Fruit fly (Drosophila melanogaster) whole organism, embryonic: ENCODE data around the gene CG12206.

Experiments
- Ada2b ChIP-seq: fragments of 200-800 bp; sonication (Bioruptor generic); IDR thresholded peaks from 2 replicates; pipeline ENCODE4 v1.3.6; 2022; ENCODE audit warnings: missing biosample characterization, missing genetic modification characterization
- Atf-2 ChIP-seq: fragments of 200-800 bp; sonication (Bioruptor generic); optimal IDR thresholded peaks from 2 replicates; lab custom pipeline; 2016; ENCODE audit warnings: missing biosample characterization, missing genetic modification characterization
- Awh ChIP-seq: fragments of 200-800 bp; sonication (Bioruptor generic); IDR thresholded peaks from 2 replicates; pipeline ENCODE4, ENCODE4 v1.3.6; 2022; ENCODE audit warnings: missing biosample characterization, missing genetic modification characterization
- CG10321 ChIP-seq: fragments of 200-800 bp; sonication (Bioruptor generic); IDR thresholded peaks from 2 replicates; pipeline ENCODE4 v1.3.6; 2022; ENCODE audit warnings: missing biosample characterization, missing genetic modification characterization
- CG12942 ChIP-seq: fragments of 200-800 bp; sonication (Bioruptor generic); optimal IDR thresholded peaks from 3 replicates; lab custom pipeline; 2016; ENCODE audit warnings: missing biosample characterization, missing genetic modification characterization
- CG13287 ChIP-seq: fragments of 200-800 bp; sonication (Bioruptor generic); IDR thresholded peaks from 2 replicates; pipeline ENCODE4 v1.3.6; 2022; ENCODE audit warnings: missing biosample characterization, missing genetic modification characterization; ENCODE audit not compliant: partially characterized antibody
- CG13775 ChIP-seq: fragments of 200-800 bp; sonication (Bioruptor generic); optimal IDR thresholded peaks from 3 replicates; lab custom pipeline; 2017; ENCODE audit warnings: missing biosample characterization, mild to moderate bottlenecking, missing genetic modification characterization
- CG14014 ChIP-seq: fragments of 200-800 bp; sonication (Bioruptor generic); IDR thresholded peaks from 2 replicates; pipeline ENCODE4 v1.3.6; 2022; ENCODE audit warnings: missing biosample characterization, missing genetic modification characterization
- CG15011 ChIP-seq: fragments of 200-800 bp; sonication (Bioruptor generic); optimal IDR thresholded peaks from 3 replicates; lab custom pipeline; 2018; ENCODE audit warnings: missing biosample characterization, mild to moderate bottlenecking, missing genetic modification characterization
- CG15514 ChIP-seq: fragments of 200-800 bp; sonication (Bioruptor generic); optimal IDR thresholded peaks from 3 replicates; lab custom pipeline; 2017; ENCODE audit warnings: missing biosample characterization, missing genetic modification characterization, mild to moderate bottlenecking, moderate library complexity, missing genetic modification reagents
- CG15696 ChIP-seq: fragments of 200-800 bp; sonication (Bioruptor generic); optimal IDR thresholded peaks from 2 replicates; lab custom pipeline; 2019; ENCODE audit warnings: missing biosample characterization, mild to moderate bottlenecking, missing genetic modification characterization, moderate library complexity
- CG17829 ChIP-seq: fragments of 200-800 bp; optimal IDR thresholded peaks from 2 replicates; lab custom pipeline; 2019; ENCODE audit warnings: missing biosample characterization, mild to moderate bottlenecking, missing genetic modification characterization, moderate library complexity
- CG18262 ChIP-seq: fragments of 200-800 bp; optimal IDR thresholded peaks from 3 replicates; lab custom pipeline; 2019; ENCODE audit warnings: missing biosample characterization, mild to moderate bottlenecking, missing genetic modification characterization, moderate library complexity
- CG2202 ChIP-seq: fragments of 200-800 bp; sonication (Bioruptor generic); optimal IDR thresholded peaks from 2 replicates; lab custom pipeline; 2018; ENCODE audit warnings: missing biosample characterization, mild to moderate bottlenecking, missing genetic modification characterization
- CG30403 ChIP-seq: fragments of 200-800 bp; sonication (Bioruptor generic); optimal IDR thresholded peaks from 3 replicates; lab custom pipeline; 2016; ENCODE audit warnings: missing biosample characterization, missing genetic modification characterization
- CG32767 ChIP-seq: fragments of 200-800 bp; sonication (Bioruptor generic); IDR thresholded peaks from 2 replicates; pipeline ENCODE4 v1.3.6; 2022; ENCODE audit warnings: missing biosample characterization, missing genetic modification characterization
- CG33213 ChIP-seq: fragments of 200-800 bp; sonication (Bioruptor generic); optimal IDR thresholded peaks from 3 replicates; lab custom pipeline; 2016; ENCODE audit warnings: missing biosample characterization, missing genetic modification characterization
- CG3407 ChIP-seq: fragments of 200-800 bp; sonication (Bioruptor generic); optimal IDR thresholded peaks from 2 replicates; lab custom pipeline; 2018; ENCODE audit warnings: missing biosample characterization, mild to moderate bottlenecking, missing genetic modification characterization
- CG3838 ChIP-seq: fragments of 200-800 bp; sonication (Bioruptor generic); optimal IDR thresholded peaks from 3 replicates; lab custom pipeline; 2016; ENCODE audit warnings: missing biosample characterization, missing genetic modification characterization
- CG3847 ChIP-seq: fragments of 200-800 bp; sonication (Bioruptor generic); IDR thresholded peaks from 2 replicates; pipeline ENCODE4 v1.3.6; 2022; ENCODE audit warnings: missing biosample characterization, missing genetic modification characterization
- CG3995 ChIP-seq: fragments of 200-800 bp; sonication (Bioruptor generic); optimal IDR thresholded peaks from 3 replicates; lab custom pipeline; 2016; ENCODE audit warnings: missing biosample characterization, missing genetic modification characterization
- CG6272 ChIP-seq: fragments of 200-800 bp; sonication (Bioruptor generic); IDR thresholded peaks from 2 replicates; pipeline ENCODE4 v1.3.6; 2022; ENCODE audit warnings: missing biosample characterization, missing genetic modification characterization
- CG6654 ChIP-seq: fragments of 200-800 bp; sonication (Bioruptor generic); optimal IDR thresholded peaks from 2 replicates; lab custom pipeline; 2017; ENCODE audit warnings: missing biosample characterization, mild to moderate bottlenecking, missing genetic modification characterization
- CG7745 ChIP-seq: fragments of 200-800 bp; sonication (Bioruptor generic); optimal IDR thresholded peaks from 2 replicates; lab custom pipeline; 2018; ENCODE audit warnings: missing biosample characterization, mild to moderate bottlenecking, missing genetic modification characterization, moderate library complexity
- CG9609 ChIP-seq: fragments of 200-800 bp; sonication (Bioruptor generic); optimal IDR thresholded peaks from 3 replicates; lab custom pipeline; 2016; ENCODE audit warnings: missing biosample characterization, missing genetic modification characterization
- CG9876 ChIP-seq: fragments of 200-800 bp; sonication (Bioruptor generic); optimal IDR thresholded peaks from 2 replicates; lab custom pipeline; 2016; ENCODE audit warnings: missing biosample characterization, missing genetic modification characterization
- CHES-1-like ChIP-seq: fragments of 200-800 bp; sonication (Bioruptor generic); optimal IDR thresholded peaks from 2 replicates; lab custom pipeline; 2016; ENCODE audit warnings: missing biosample characterization, missing genetic modification characterization
- Deaf1 ChIP-seq: fragments of 200-800 bp; optimal IDR thresholded peaks from 3 replicates; lab custom pipeline; 2019; ENCODE audit warnings: missing biosample characterization, mild to moderate bottlenecking, missing genetic modification characterization, moderate library complexity
- Gsc ChIP-seq: fragments of 200-800 bp; sonication (Bioruptor generic); IDR thresholded peaks from 2 replicates; pipeline ENCODE4 v1.3.6; 2022; ENCODE audit warnings: missing biosample characterization, missing genetic modification characterization
- Lhr ChIP-seq: fragments of 200-800 bp; sonication (Bioruptor generic); optimal IDR thresholded peaks from 3 replicates; lab custom pipeline; 2017; ENCODE audit warnings: mild to moderate bottlenecking, missing biosample characterization, missing genetic modification reagents, missing genetic modification characterization
- MBD-R2 ChIP-seq: fragments of 200-800 bp; sonication (Bioruptor generic); IDR thresholded peaks from 2 replicates; pipeline ENCODE4 v1.3.6; 2022; ENCODE audit warnings: missing biosample characterization, missing genetic modification characterization
- Myb ChIP-seq: fragments of 200-800 bp; sonication (Bioruptor generic); optimal IDR thresholded peaks from 2 replicates; lab custom pipeline; 2016; ENCODE audit warnings: missing biosample characterization, missing genetic modification characterization
- Nf-YC ChIP-seq: fragments of 200-800 bp; optimal IDR thresholded peaks from 3 replicates; lab custom pipeline; 2019; ENCODE audit warnings: missing biosample characterization, mild to moderate bottlenecking, missing genetic modification characterization, moderate library complexity
- amos ChIP-seq: fragments of 200-800 bp; sonication (Bioruptor generic); IDR thresholded peaks from 2 replicates; pipeline ENCODE4 v1.3.6; 2022; ENCODE audit warnings: missing biosample characterization, missing genetic modification characterization; ENCODE audit not compliant: partially characterized antibody
- bowl ChIP-seq: fragments of 200-800 bp; sonication (Bioruptor generic); IDR thresholded peaks from 2 replicates; pipeline ENCODE4 v1.3.6; 2022; ENCODE audit warnings: missing biosample characterization, missing genetic modification characterization
- btn ChIP-seq: fragments of 200-800 bp; sonication (Bioruptor generic); optimal IDR thresholded peaks from 2 replicates; lab custom pipeline; 2016; ENCODE audit warnings: missing biosample characterization, missing genetic modification characterization
- cato ChIP-seq: fragments of 200-800 bp; sonication (Bioruptor generic); optimal IDR thresholded peaks from 2 replicates; lab custom pipeline; 2016; ENCODE audit warnings: missing biosample characterization, missing genetic modification characterization, borderline replicate concordance
- ems ChIP-seq: fragments of 200-800 bp; sonication (Bioruptor generic); optimal IDR thresholded peaks from 3 replicates; lab custom pipeline; 2016; ENCODE audit warnings: missing biosample characterization, missing genetic modification characterization
- en ChIP-seq: fragments of 200-800 bp; sonication (Bioruptor generic); optimal IDR thresholded peaks from 2 replicates; lab custom pipeline; 2016; ENCODE audit warnings: missing biosample characterization, missing genetic modification characterization
- gcm2 ChIP-seq: fragments of 200-800 bp; sonication (Bioruptor generic); optimal IDR thresholded peaks from 2 replicates; lab custom pipeline; 2016; ENCODE audit warnings: missing biosample characterization, missing genetic modification characterization
- h ChIP-seq: fragments of >200 bp; optimal IDR thresholded peaks from 2 replicates; lab custom pipeline; 2017
- insv ChIP-seq, 2 experiments: fragments of 200-800 bp; sonication (Bioruptor generic); optimal IDR thresholded peaks; 3 replicates each; lab custom pipeline; 2016 to 2018; ENCODE audit warnings: missing biosample characterization in 2 of 2, missing genetic modification characterization in 2 of 2
- mam ChIP-seq: fragments of 200-800 bp; sonication (Bioruptor generic); optimal IDR thresholded peaks from 3 replicates; lab custom pipeline; 2016; ENCODE audit warnings: missing biosample characterization, missing genetic modification characterization
- pho ChIP-seq: fragments of 200-800 bp; sonication (Bioruptor generic); optimal IDR thresholded peaks from 2 replicates; lab custom pipeline; 2016; ENCODE audit warnings: missing biosample characterization, missing genetic modification characterization
- pita ChIP-seq: fragments of 200-800 bp; sonication (Bioruptor generic); optimal IDR thresholded peaks from 2 replicates; lab custom pipeline; 2017; ENCODE audit warnings: missing biosample characterization, mild to moderate bottlenecking, missing genetic modification characterization
- slbo ChIP-seq: fragments of 200-800 bp; sonication (Bioruptor generic); IDR thresholded peaks from 2 replicates; pipeline ENCODE4 v1.3.6; 2022; ENCODE audit warnings: missing biosample characterization, missing genetic modification characterization
- slp2 ChIP-seq: fragments of 200-800 bp; sonication (Bioruptor generic); optimal IDR thresholded peaks from 2 replicates; lab custom pipeline; 2016; ENCODE audit warnings: missing biosample characterization, missing genetic modification characterization
- stwl ChIP-seq: fragments of 200-800 bp; sonication (Bioruptor generic); optimal IDR thresholded peaks from 3 replicates; lab custom pipeline; 2018; ENCODE audit warnings: missing biosample characterization, mild to moderate bottlenecking, missing genetic modification characterization, moderate library complexity
- trh ChIP-seq: fragments of 200-800 bp; sonication (Bioruptor generic); optimal IDR thresholded peaks from 2 replicates; lab custom pipeline; 2016; ENCODE audit warnings: missing biosample characterization, missing genetic modification characterization
- unc-4 ChIP-seq: fragments of 200-800 bp; sonication (Bioruptor generic); IDR thresholded peaks from 2 replicates; pipeline ENCODE4 v1.3.6; 2022; ENCODE audit warnings: missing biosample characterization, missing genetic modification characterization; ENCODE audit not compliant: partially characterized antibody
- vfl ChIP-seq: fragments of 200-800 bp; sonication (Bioruptor generic); optimal IDR thresholded peaks from 2 replicates; lab custom pipeline; 2016; ENCODE audit warnings: missing biosample characterization, missing genetic modification characterization
- vnd ChIP-seq: fragments of 200-800 bp; sonication (Bioruptor generic); IDR thresholded peaks from 3 replicates; pipeline ENCODE4 v1.3.6; 2022; ENCODE audit warnings: missing biosample characterization, missing genetic modification characterization; ENCODE audit not compliant: partially characterized antibody
- vvl ChIP-seq: fragments of 200-800 bp; sonication (Bioruptor generic); IDR thresholded peaks from 2 replicates; pipeline ENCODE4 v1.3.6; 2022; ENCODE audit warnings: missing biosample characterization, missing genetic modification characterization

Gene CG12206

DNA sequence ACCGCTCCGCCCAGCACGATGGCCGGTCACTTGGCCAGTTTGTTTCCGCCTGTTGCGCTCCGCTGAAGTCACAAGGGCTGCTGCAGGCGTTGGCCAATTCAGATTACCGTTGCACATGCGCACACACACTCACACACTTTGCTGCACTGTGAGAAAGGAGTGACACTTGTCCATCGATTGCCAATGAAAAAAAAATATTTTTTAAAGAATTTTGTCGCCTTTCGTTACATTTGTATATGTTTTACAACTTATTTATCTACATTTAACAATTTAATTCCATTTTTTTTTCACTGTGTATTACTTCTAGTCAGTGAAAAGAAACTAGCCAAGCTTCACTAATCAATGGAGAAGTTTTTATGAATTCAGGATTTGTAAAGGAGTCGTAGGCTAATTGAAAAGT lies 1.7 kb upstream of the CG12206 start (continued):
- TF ChIP-seq CG3407 (GFP tag; lab: Kevin White, UChicago): peak; percentile 0
- no peak for TF ChIP-seq CG3838
- TF ChIP-seq vnd (GFP tag; lab: Robert Waterston, UW): no peak
- 0 out of 2 replicates have a peak, but pooled peaks have one; percentile 24 for TF ChIP-seq vvl (GFP tag; lab: Robert Waterston, UW)
- no peak for TF ChIP-seq CG15514 (GFP tag; lab: Kevin White, UChicago)
- TF ChIP-seq CG6654 (GFP tag; lab: Kevin White, UChicago): no peak
- TF ChIP-seq pita (GFP tag; lab: Kevin White, UChicago): no peak
- no peak for TF ChIP-seq MBD-R2
- TF ChIP-seq Awh (GFP tag; lab: Robert Waterston, UW): no peak
- peak; percentile 24 for TF ChIP-seq CG12942 (GFP tag; lab: Kevin White, UChicago)
- no peak for TF ChIP-seq CG33213 (GFP tag; lab: Kevin White, UChicago)
- no peak for TF ChIP-seq trh (GFP tag; lab: Kevin White, UChicago)
- TF ChIP-seq CG32767 (GFP tag; lab: Robert Waterston, UW): no peak
- TF ChIP-seq stwl (tag; lab: Kevin White, UChicago): no peak
- no peak for TF ChIP-seq bowl
- TF ChIP-seq CG15011 (GFP tag; lab: Kevin White, UChicago): no peak
- TF ChIP-seq CG15696 (tag; lab: Kevin White, UChicago): peak; percentile 20
- no peak for TF ChIP-seq h (lab: Kevin White, UChicago)
- no peak for TF ChIP-seq Nf-YC
- TF ChIP-seq CG14014 (GFP tag; lab: Robert Waterston, UW): 0 out of 2 replicates have a peak, but pooled peaks have one; percentile 26
- no peak for TF ChIP-seq slbo (GFP tag; lab: Robert Waterston, UW)
- TF ChIP-seq CG18262 (tag; lab: Kevin White, UChicago): peak; percentile 51
- TF ChIP-seq unc-4 (GFP tag; lab: Robert Waterston, UW): no peak
- no peak for TF ChIP-seq en (GFP tag; lab: Kevin White, UChicago)
- no peak for TF ChIP-seq vfl (GFP tag; lab: Kevin White, UChicago)
- TF ChIP-seq CG9876 (GFP tag; lab: Kevin White, UChicago): no peak
- no peak for TF ChIP-seq CG13287 (GFP tag; lab: Robert Waterston, UW)
- peak; percentile 9 for TF ChIP-seq slp2 (GFP tag; lab: Kevin White, UChicago)
- TF ChIP-seq CG6272 (GFP tag; lab: Robert Waterston, UW): no peak
- peak; percentile 6 for TF ChIP-seq CG2202 (tag; lab: Kevin White, UChicago)
- no peak for TF ChIP-seq Lhr (GFP tag; lab: Kevin White, UChicago)
- TF ChIP-seq CHES-1-like (GFP tag; lab: Kevin White, UChicago): no peak
- no peak for TF ChIP-seq pho (GFP tag; lab: Kevin White, UChicago)
- no peak for TF ChIP-seq CG10321 (GFP tag; lab: Robert Waterston, UW)
- no peak for TF ChIP-seq Deaf1 (tag; lab: Kevin White, UChicago)
- TF ChIP-seq ems (GFP tag; lab: Kevin White, UChicago): no peak
- TF ChIP-seq CG13775 (GFP tag; lab: Kevin White, UChicago): peak; percentile 21
- TF ChIP-seq CG7745 (tag; lab: Kevin White, UChicago): no peak
- no peak for TF ChIP-seq gcm2
- peak; percentile 47 for TF ChIP-seq Ada2b (GFP tag; lab: Robert Waterston, UW)
- TF ChIP-seq amos (GFP tag; lab: Robert Waterston, UW): no peak
- no peak for TF ChIP-seq Myb (GFP tag; lab: Kevin White, UChicago)
- TF ChIP-seq insv (GFP tag; optimal IDR thresholded peaks at IDR 0.05; lab: Kevin White, UChicago): no peak
- peak; percentile 22; the same call in 1 of the 2 replicates for TF ChIP-seq Gsc (GFP tag; lab: Robert Waterston, UW)
- TF ChIP-seq cato: no peak
- TF ChIP-seq Atf-2 (GFP tag; lab: Kevin White, UChicago): peak; percentile 2
- peak; percentile 49 for TF ChIP-seq CG30403 (GFP tag; lab: Kevin White, UChicago)
- TF ChIP-seq CG9609 (GFP tag; lab: Kevin White, UChicago): no peak
- no peak for TF ChIP-seq CG3847 (GFP tag; lab: Robert Waterston, UW)
- TF ChIP-seq btn (GFP tag; lab: Kevin White, UChicago): no peak
- peak; percentile 7 for TF ChIP-seq mam (GFP tag; lab: Kevin White, UChicago)
- TF ChIP-seq CG17829 (tag; lab: Kevin White, UChicago): peak; percentile 32
- no peak for TF ChIP-seq CG3995 (GFP tag; lab: Kevin White, UChicago)
